Fruit fly (Drosophila melanogaster) whole organism, embryonic: ENCODE data around the gene BCAS2.

Experiments used
- CG15479 ChIP-seq: fragments of 200-800 bp; sonication (Bioruptor generic); optimal IDR thresholded peaks from 3 replicates; lab custom pipeline; 2019; ENCODE audit warnings: missing biosample characterization, mild to moderate bottlenecking, missing genetic modification characterization, moderate library complexity
- CG2889 ChIP-seq: fragments of 200-800 bp; sonication (Bioruptor generic); IDR thresholded peaks from 3 replicates; pipeline ENCODE4 v1.3.6; 2022; ENCODE audit warnings: missing biosample characterization, missing genetic modification characterization
- CG31388 ChIP-seq: fragments of 200-800 bp; sonication (Bioruptor generic); optimal IDR thresholded peaks from 2 replicates; lab custom pipeline; 2016; ENCODE audit warnings: missing biosample characterization, missing genetic modification characterization
- CG34422 ChIP-seq: fragments of 200-800 bp; sonication (Bioruptor generic); IDR thresholded peaks from 3 replicates; pipeline ENCODE4 v1.3.6; 2022; ENCODE audit warnings: missing biosample characterization, missing genetic modification characterization
- CG9817 ChIP-seq: fragments of 200-800 bp; sonication (Bioruptor generic); optimal IDR thresholded peaks from 2 replicates; lab custom pipeline; 2018; ENCODE audit warnings: missing biosample characterization, mild to moderate bottlenecking, missing genetic modification characterization, moderate library complexity
- Lim3 ChIP-seq: fragments of 200-800 bp; sonication (Bioruptor generic); IDR thresholded peaks from 2 replicates; pipeline ENCODE4 v1.3.6; 2022; ENCODE audit warnings: missing biosample characterization, missing genetic modification characterization
- Meics ChIP-seq: fragments of 200-800 bp; sonication (Bioruptor generic); optimal IDR thresholded peaks from 2 replicates; lab custom pipeline; 2017; ENCODE audit warnings: missing biosample characterization, mild to moderate bottlenecking, missing genetic modification characterization
- PHDP ChIP-seq: fragments of 200-800 bp; sonication (Bioruptor generic); optimal IDR thresholded peaks from 3 replicates; lab custom pipeline; 2018; ENCODE audit warnings: missing biosample characterization, mild to moderate bottlenecking, missing genetic modification characterization, moderate library complexity
- abd-A ChIP-seq: fragments of 200-800 bp; sonication (Bioruptor generic); optimal IDR thresholded peaks from 3 replicates; lab custom pipeline; 2019; ENCODE audit warnings: missing biosample characterization, mild to moderate bottlenecking, missing genetic modification characterization, moderate library complexity
- chif ChIP-seq, 2 experiments: fragments of 200-800 bp; sonication (Bioruptor generic); optimal IDR thresholded peaks; 3 replicates each; lab custom pipeline; 2016; ENCODE audit warnings: missing biosample characterization in 2 of 2, missing genetic modification characterization in 2 of 2
- peb ChIP-seq: fragments of 200-800 bp; sonication (Bioruptor generic); IDR thresholded peaks from 2 replicates; pipeline ENCODE4 v1.3.6; 2022; ENCODE audit warnings: missing biosample characterization, missing genetic modification characterization
- scrt ChIP-seq: fragments of 200-800 bp; sonication (Bioruptor generic); optimal IDR thresholded peaks from 2 replicates; lab custom pipeline; 2018; ENCODE audit warnings: missing biosample characterization, mild to moderate bottlenecking, missing genetic modification characterization, moderate library complexity
- stwl ChIP-seq: fragments of 200-800 bp; sonication (Bioruptor generic); optimal IDR thresholded peaks from 3 replicates; lab custom pipeline; 2018; ENCODE audit warnings: missing biosample characterization, mild to moderate bottlenecking, missing genetic modification characterization, moderate library complexity
- vfl ChIP-seq: fragments of 200-800 bp; sonication (Bioruptor generic); optimal IDR thresholded peaks from 2 replicates; lab custom pipeline; 2016; ENCODE audit warnings: missing biosample characterization, missing genetic modification characterization

Gene BCAS2

DNA sequence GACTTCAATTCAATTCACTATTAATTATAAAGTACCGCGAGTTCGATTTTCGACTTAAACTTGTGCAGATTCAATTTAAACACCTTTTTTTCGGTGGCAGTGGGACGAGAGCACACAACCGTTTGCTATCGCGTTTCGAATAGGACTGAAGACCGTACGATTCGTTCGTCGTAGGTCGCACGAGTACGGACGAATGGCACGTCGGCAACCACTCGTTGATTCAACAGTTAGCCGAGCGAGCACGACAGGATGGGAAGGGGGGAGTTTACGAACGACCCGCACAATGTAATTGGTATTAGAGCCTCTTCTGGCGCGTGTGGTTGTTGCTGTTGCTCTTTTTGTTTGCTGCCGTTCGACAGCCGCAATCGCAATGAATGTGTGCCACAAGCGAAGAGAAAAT, 16.5 kb downstream of the BCAS2 start, which contains the start of gene CG34353 (continued):
- TF ChIP-seq PHDP (tag; lab: Kevin White, UChicago) = peak; percentile 20
- TF ChIP-seq CG9817 (tag; lab: Kevin White, UChicago) = no peak
- TF ChIP-seq vfl (GFP tag; lab: Kevin White, UChicago) = no peak
- TF ChIP-seq CG2889 = no peak
- TF ChIP-seq Lim3 (GFP tag; lab: Robert Waterston, UW) = no peak
- TF ChIP-seq Meics (GFP tag; lab: Kevin White, UChicago) = no peak

DNA sequence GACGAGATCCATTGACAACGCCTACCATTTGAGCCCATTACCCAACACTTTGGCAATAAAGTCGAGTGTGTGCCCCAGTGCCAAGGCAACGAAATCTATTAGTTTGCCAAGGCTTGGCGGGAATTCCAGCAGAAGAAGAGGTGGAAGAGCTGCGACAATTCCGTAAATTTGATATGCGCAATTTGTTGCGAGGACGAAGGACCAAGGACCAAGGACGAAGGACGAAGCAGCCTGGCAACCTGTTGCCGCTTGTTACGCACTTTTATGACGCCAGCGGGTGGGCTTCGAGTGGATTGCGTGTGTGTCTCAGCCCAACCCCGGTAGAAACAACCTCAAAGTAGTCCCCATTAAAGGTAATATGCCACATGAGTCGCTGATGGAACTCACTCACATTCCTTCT, 34.0 kb downstream of the BCAS2 start:
- TF ChIP-seq chif (GFP tag; optimal IDR thresholded peaks at IDR 0.05; lab: Kevin White, UChicago) = no peak
- no peak for TF ChIP-seq peb (GFP tag; lab: Robert Waterston, UW)
- TF ChIP-seq abd-A (tag; lab: Kevin White, UChicago) = peak; percentile 89
- peak; percentile 93 for TF ChIP-seq scrt (GFP tag; lab: Kevin White, UChicago)
- 0 out of 3 replicates have a peak, but pooled peaks have one; percentile 17 for TF ChIP-seq CG34422
- TF ChIP-seq CG15479 (GFP tag; lab: Kevin White, UChicago) = no peak
- TF ChIP-seq, all 482 proteins: peak for 3

DNA sequence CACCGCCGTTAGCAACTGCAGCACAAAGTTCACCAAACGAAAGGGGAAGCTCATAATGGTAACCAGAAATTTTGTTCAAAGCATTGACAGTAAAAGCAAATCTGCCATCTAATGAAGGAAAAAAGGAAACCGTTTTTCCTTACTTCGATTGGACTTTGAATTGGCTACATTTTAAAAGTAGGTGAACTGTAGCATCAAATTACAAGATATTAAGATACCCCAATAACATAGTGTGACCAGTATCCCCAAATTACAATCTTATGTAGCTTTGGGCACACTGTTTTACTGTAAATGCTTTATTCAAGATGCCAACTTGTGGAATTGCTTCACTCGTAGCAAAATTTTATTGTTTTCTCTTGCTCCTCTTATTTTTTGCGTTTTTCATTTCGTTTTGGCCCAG, 49.9 kb downstream of the BCAS2 start, which contains the start of gene CG12426:
CG12426 (minus strand) TSS at position 101 of the 400 bp plus-strand sequence.
- no peak for TF ChIP-seq CG31388 (GFP tag; lab: Kevin White, UChicago)
- TF ChIP-seq stwl (tag; lab: Kevin White, UChicago) = peak; percentile 41
- TF ChIP-seq, all 482 proteins: peak for 1
